ENCODE assay signal across 1 worm cellular context in the genomic region with DNA sequence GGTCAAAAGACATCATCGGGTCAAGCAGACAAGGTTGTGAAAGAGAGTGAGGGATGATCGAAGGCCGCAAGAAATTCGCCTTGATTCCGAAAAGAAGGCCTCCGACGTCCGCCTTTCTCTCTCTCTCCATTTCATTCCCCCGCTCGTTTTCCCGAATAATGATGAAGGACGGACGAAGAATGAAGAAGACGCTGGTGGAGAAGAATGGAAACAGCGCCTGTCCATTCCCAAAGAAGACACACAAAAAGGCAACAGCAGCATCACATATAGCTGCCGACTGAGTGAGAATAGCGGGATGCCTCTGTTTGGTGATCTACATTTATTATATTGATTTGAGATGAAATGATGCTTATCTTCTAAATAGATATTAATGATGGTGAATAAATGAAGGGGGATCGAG.
TF ChIP-seq lines count a peak whose summit lies in the region.

No protein-coding gene starts in this region.

TF ChIP-seq in whole organism, L2 larva, 48 proteins besides CTCF, POLR2A, EP300 and RAD21 (continued from another document):
- peak; percentile 21 for TF ChIP-seq fos-1 (tag; optimal IDR thresholded peaks at IDR 0.05; lab: Kevin White, UChicago)
- TF ChIP-seq aly-2 (tag; optimal IDR thresholded peaks at IDR 0.05; lab: Kevin White, UChicago) = no peak
- no peak for TF ChIP-seq nhr-11 (tag; optimal IDR thresholded peaks at IDR 0.05; lab: Kevin White, UChicago)
- no peak for TF ChIP-seq gmeb-1 (tag; optimal IDR thresholded peaks at IDR 0.05; lab: Kevin White, UChicago)
- TF ChIP-seq ZK546.5 (tag; optimal IDR thresholded peaks at IDR 0.05; lab: Kevin White, UChicago) = no peak
- TF ChIP-seq ceh-16 (tag; optimal IDR thresholded peaks at IDR 0.05; lab: Kevin White, UChicago) = no peak
- no peak for TF ChIP-seq egl-27 (tag; optimal IDR thresholded peaks at IDR 0.05; lab: Kevin White, UChicago)
- no peak for TF ChIP-seq mbf-1 (tag; optimal IDR thresholded peaks at IDR 0.05; lab: Kevin White, UChicago)
TF ChIP-seq in whole organism, L2 larva: peak in this region for 3.
